Worm (Caenorhabditis elegans) whole organism, young adult: Measurements from ENCODE around the gene Y46E12A.5.

ENCODE experiments used
- B0336.3 ChIP-seq: fragments of 200-800 bp; sonication (Bioruptor generic); IDR thresholded peaks from 2 replicates; pipeline ENCODE4 v1.3.6; 2022; ENCODE audit warnings: missing genetic modification characterization, missing compliant biosample characterization
- F33H1.4 ChIP-seq: fragments of 200-800 bp; sonication (Bioruptor generic); IDR thresholded peaks from 2 replicates; pipeline ENCODE4 v1.3.6; 2022; ENCODE audit warnings: missing genetic modification reagents, missing genetic modification characterization, missing compliant biosample characterization
- F57C9.4 ChIP-seq: sonication (generic microtip); optimal IDR thresholded peaks from 2 replicates; lab custom pipeline; 2017; ENCODE audit warnings: mild to moderate bottlenecking, missing genetic modification characterization, missing compliant biosample characterization
- K12H6.12 ChIP-seq: fragments of 200-800 bp; sonication (Bioruptor generic); optimal IDR thresholded peaks from 2 replicates; lab custom pipeline; 2018; ENCODE audit warnings: mild to moderate bottlenecking, missing genetic modification characterization, missing compliant biosample characterization
- aptf-3 ChIP-seq: fragments of 200-800 bp; sonication (Bioruptor generic); IDR thresholded peaks from 2 replicates; pipeline ENCODE4 v1.3.6; 2022; ENCODE audit warnings: missing genetic modification characterization, missing compliant biosample characterization
- attf-5 ChIP-seq: fragments of 200-800 bp; sonication (Bioruptor generic); optimal IDR thresholded peaks from 2 replicates; lab custom pipeline; 2018; ENCODE audit warnings: mild to moderate bottlenecking, missing genetic modification characterization, missing compliant biosample characterization
- bed-1 ChIP-seq: fragments of 200-800 bp; sonication (Bioruptor generic); IDR thresholded peaks from 2 replicates; pipeline ENCODE4 v1.3.6; 2022; ENCODE audit warnings: missing genetic modification reagents, missing genetic modification characterization, missing compliant biosample characterization
- bed-2 ChIP-seq: fragments of 200-800 bp; sonication (Bioruptor generic); IDR thresholded peaks from 2 replicates; pipeline ENCODE4 v1.3.6; 2022; ENCODE audit warnings: missing genetic modification reagents, missing genetic modification characterization, missing compliant biosample characterization
- ccch-3 ChIP-seq: fragments of 200-800 bp; sonication (Bioruptor generic); optimal IDR thresholded peaks from 2 replicates; lab custom pipeline; 2018; ENCODE audit warnings: mild to moderate bottlenecking, missing genetic modification characterization, missing compliant biosample characterization
- ceh-40 ChIP-seq: fragments of 200-800 bp; sonication (Bioruptor generic); IDR thresholded peaks from 2 replicates; pipeline ENCODE4 v1.3.6; 2022; ENCODE audit warnings: missing genetic modification characterization, missing compliant biosample characterization
- ceh-79 ChIP-seq: sonication (generic microtip); optimal IDR thresholded peaks from 2 replicates; lab custom pipeline; 2017; ENCODE audit warnings: mild to moderate bottlenecking, missing genetic modification characterization, missing compliant biosample characterization
- die-1 ChIP-seq: sonication (generic microtip); optimal IDR thresholded peaks from 2 replicates; lab custom pipeline; 2016; ENCODE audit warnings: missing genotype, mild to moderate bottlenecking, missing genetic modification characterization, missing compliant biosample characterization
- dpl-1 ChIP-seq: fragments of 150-350 bp; optimal IDR thresholded peaks from 2 replicates; lab custom pipeline; 2014; ENCODE audit warnings: missing biosample characterization, missing genetic modification reagents, missing genetic modification characterization
- egl-44 ChIP-seq: fragments of 200-800 bp; sonication (Bioruptor generic); IDR thresholded peaks from 2 replicates; pipeline ENCODE4 v1.3.6; 2022; ENCODE audit warnings: missing genetic modification reagents, missing genetic modification characterization, missing compliant biosample characterization
- egrh-3 ChIP-seq: fragments of 200-800 bp; sonication (Bioruptor generic); IDR thresholded peaks from 2 replicates; pipeline ENCODE4 v1.3.6; 2022; ENCODE audit warnings: missing genetic modification reagents, missing genetic modification characterization, missing compliant biosample characterization
- ets-4 ChIP-seq: fragments of 200-800 bp; sonication (Bioruptor generic); optimal IDR thresholded peaks from 2 replicates; lab custom pipeline; 2018; ENCODE audit warnings: mild to moderate bottlenecking, missing genetic modification characterization, missing compliant biosample characterization
- gei-17 ChIP-seq: fragments of 200-800 bp; sonication (Bioruptor generic); optimal IDR thresholded peaks from 2 replicates; lab custom pipeline; 2018; ENCODE audit warnings: mild to moderate bottlenecking, missing genetic modification characterization, missing compliant biosample characterization
- hmg-20 ChIP-seq: fragments of 200-800 bp; sonication (Bioruptor generic); IDR thresholded peaks from 2 replicates; pipeline ENCODE4 v1.3.6; 2022; ENCODE audit warnings: missing genetic modification reagents, missing genetic modification characterization, missing compliant biosample characterization
- lag-1 ChIP-seq: fragments of 200-800 bp; sonication (Bioruptor generic); IDR thresholded peaks from 2 replicates; pipeline ENCODE4 v1.3.6; 2022; ENCODE audit warnings: missing genetic modification reagents, missing genetic modification characterization, missing compliant biosample characterization
- let-607 ChIP-seq, 2 experiments: fragments of 200-800 bp in 1 of 2; sonication (Bioruptor generic) in 1 of 2; sonication (generic microtip) in 1 of 2; optimal IDR thresholded peaks; 2 replicates each; lab custom pipeline; 2016 to 2018; ENCODE audit warnings: mild to moderate bottlenecking in 2 of 2, missing compliant biosample characterization in 2 of 2, missing genetic modification characterization in 2 of 2, moderate library complexity in 2 of 2, missing genotype in 1 of 2
- lin-26 ChIP-seq: fragments of 200-800 bp; sonication (Bioruptor generic); IDR thresholded peaks from 2 replicates; pipeline ENCODE4 v1.3.6; 2022; ENCODE audit warnings: missing genetic modification reagents, missing genetic modification characterization, missing compliant biosample characterization
- lin-35 ChIP-seq, 3 experiments: fragments of 150-350 bp in 2 of 3; sonication (generic microtip) in 1 of 3; optimal IDR thresholded peaks; 2 replicates each; lab custom pipeline; 2014 to 2018; ENCODE audit warnings: missing biosample characterization in 3 of 3, missing genetic modification characterization in 3 of 3, missing genetic modification reagents in 3 of 3
- lin-40 ChIP-seq: sonication (generic microtip); optimal IDR thresholded peaks from 2 replicates; lab custom pipeline; 2016; ENCODE audit warnings: missing genetic modification characterization, mild to moderate bottlenecking, missing compliant biosample characterization, missing genotype, missing genetic modification reagents
- lin-54 ChIP-seq: fragments of 200-800 bp; sonication (Bioruptor generic); optimal IDR thresholded peaks from 2 replicates; lab custom pipeline; 2018; ENCODE audit warnings: mild to moderate bottlenecking, missing genetic modification characterization, missing compliant biosample characterization
- lsy-27 ChIP-seq: sonication (generic microtip); optimal IDR thresholded peaks from 2 replicates; lab custom pipeline; 2017; ENCODE audit warnings: missing genetic modification characterization, mild to moderate bottlenecking, missing compliant biosample characterization, antibody characterized with exemption, missing genotype, borderline replicate concordance; ENCODE audit not compliant: insufficient read depth
- madf-8 ChIP-seq: fragments of 200-800 bp; sonication (Bioruptor generic); conservative IDR thresholded peaks from 2 replicates; pipeline ENCODE4 v1.3.6; 2022; ENCODE audit warnings: missing genetic modification reagents, missing genetic modification characterization, missing compliant biosample characterization
- mcd-1 ChIP-seq: fragments of 200-800 bp; sonication (Bioruptor generic); IDR thresholded peaks from 2 replicates; pipeline ENCODE4 v1.3.6; 2022; ENCODE audit warnings: missing genetic modification reagents, missing genetic modification characterization, missing compliant biosample characterization
- nfya-2 ChIP-seq: fragments of 200-800 bp; sonication (Bioruptor generic); IDR thresholded peaks from 2 replicates; pipeline ENCODE4 v1.3.6; 2022; ENCODE audit warnings: missing genetic modification reagents, missing genetic modification characterization, missing compliant biosample characterization
- sea-2 ChIP-seq: fragments of 200-800 bp; sonication (Bioruptor generic); IDR thresholded peaks from 2 replicates; pipeline ENCODE4 v1.3.6; 2022; ENCODE audit warnings: missing genetic modification characterization, missing compliant biosample characterization
- snpc-1.3 ChIP-seq: sonication (generic microtip); optimal IDR thresholded peaks from 2 replicates; lab custom pipeline; 2017; ENCODE audit warnings: missing genetic modification characterization, mild to moderate bottlenecking, missing compliant biosample characterization, antibody characterized with exemption, moderate library complexity, missing genotype, missing genetic modification reagents; ENCODE audit not compliant: insufficient read depth
- snpc-4 ChIP-seq, 5 experiments: fragments of 150-350 bp in 1 of 5; sonication (generic microtip) in 4 of 5; optimal IDR thresholded peaks; 2 replicates each; lab custom pipeline; 2014 to 2018; ENCODE audit warnings: missing genetic modification characterization in 5 of 5, missing biosample characterization in 3 of 5, antibody characterized with exemption in 2 of 5, mild to moderate bottlenecking in 2 of 5, missing compliant biosample characterization in 2 of 5, missing genotype in 2 of 5, moderate library complexity in 2 of 5, missing genetic modification reagents in 1 of 5
- unc-130 ChIP-seq: sonication (generic microtip); optimal IDR thresholded peaks from 2 replicates; lab custom pipeline; 2016; ENCODE audit warnings: missing genetic modification reagents, missing genetic modification characterization, missing compliant biosample characterization
- xnd-1 ChIP-seq: sonication (generic microtip); optimal IDR thresholded peaks from 2 replicates; lab custom pipeline; 2016; ENCODE audit warnings: missing genotype, missing genetic modification reagents, missing genetic modification characterization, missing compliant biosample characterization
- zfh-2 ChIP-seq: fragments of 200-800 bp; sonication (Bioruptor generic); conservative IDR thresholded peaks from 2 replicates; pipeline ENCODE4 v1.3.6; 2022; ENCODE audit warnings: missing genetic modification reagents, missing genetic modification characterization, missing compliant biosample characterization

Y46E12A.5 gene

DNA sequence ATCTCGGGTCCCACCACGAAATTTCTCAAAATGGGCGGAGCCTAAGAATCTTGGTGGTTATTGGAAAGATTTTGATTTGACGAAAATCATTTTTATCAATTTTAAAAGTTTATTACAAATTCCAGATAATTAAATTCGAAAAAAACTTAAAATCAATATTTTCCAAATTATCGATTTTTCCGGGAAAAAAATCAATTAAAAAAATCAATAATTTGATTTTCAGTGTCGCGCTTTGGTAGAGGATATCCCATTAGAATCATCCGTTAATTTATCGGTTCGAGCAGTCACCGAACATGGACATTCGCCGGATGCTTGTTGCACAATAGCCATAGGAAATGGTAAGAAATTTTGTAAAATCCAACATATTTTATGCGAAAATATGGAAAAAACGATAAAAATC lies 35.4 kb upstream of the Y46E12A.5 start:
- no peak for TF ChIP-seq sea-2 (GFP tag; lab: Robert Waterston, UW)
- no peak for TF ChIP-seq nfya-2 (GFP tag; lab: Robert Waterston, UW)
- TF ChIP-seq lin-40 (tag; lab: Kevin White, UChicago) = no peak
- no peak for TF ChIP-seq K12H6.12
- TF ChIP-seq let-607 (tag; optimal IDR thresholded peaks at IDR 0.05; lab: Kevin White, UChicago) = no peak
- TF ChIP-seq xnd-1 (tag; lab: Kevin White, UChicago) = no peak
- no peak for TF ChIP-seq ceh-40 (GFP tag; lab: Robert Waterston, UW)
- no peak for TF ChIP-seq ceh-79 (tag; lab: Kevin White, UChicago)
- no peak for TF ChIP-seq unc-130 (GFP tag; lab: Kevin White, UChicago)
- no peak for TF ChIP-seq lag-1
- TF ChIP-seq dpl-1 (GFP tag; lab: Kevin White, UChicago) = no peak
- no peak for TF ChIP-seq hmg-20
- no peak for TF ChIP-seq die-1 (tag; lab: Kevin White, UChicago)
- TF ChIP-seq snpc-4 (GFP tag; optimal IDR thresholded peaks at IDR 0.05; lab: Kevin White, UChicago) = no peak
- TF ChIP-seq snpc-4 (tag; optimal IDR thresholded peaks at IDR 0.05; lab: Kevin White, UChicago) = no peak
- TF ChIP-seq lin-35 (GFP tag; optimal IDR thresholded peaks at IDR 0.05; lab: Kevin White, UChicago) = no peak
- TF ChIP-seq ets-4 (GFP tag; lab: Kevin White, UChicago) = no peak
- TF ChIP-seq madf-8 = no peak
- no peak for TF ChIP-seq lsy-27 (tag; lab: Kevin White, UChicago)
- no peak for TF ChIP-seq bed-1 (GFP tag; lab: Robert Waterston, UW)
- no peak for TF ChIP-seq lin-54 (GFP tag; lab: Kevin White, UChicago)

DNA sequence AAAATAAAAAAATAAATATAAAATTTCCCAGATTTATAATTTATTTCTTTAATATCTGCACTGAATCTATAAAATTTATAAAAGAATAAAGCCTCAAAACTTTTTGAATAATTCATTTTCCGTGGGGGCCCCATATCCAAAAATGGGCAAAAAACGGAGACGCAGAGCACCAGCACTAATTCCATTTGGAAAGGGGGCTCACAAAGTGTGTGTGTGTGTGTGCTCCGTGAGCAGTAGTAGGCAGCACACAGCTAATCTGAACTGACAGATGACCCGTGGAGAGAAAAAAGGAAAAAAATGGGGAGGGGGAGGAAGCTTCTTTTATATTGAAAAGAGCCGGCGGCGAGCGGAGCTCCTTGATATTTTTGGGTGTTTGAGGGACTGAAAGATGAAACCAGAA lies 33.9 kb upstream of the Y46E12A.5 start:
- TF ChIP-seq lin-35 (GFP tag; optimal IDR thresholded peaks at IDR 0.05; lab: Kevin White, UChicago) (no peak), B0336.3 (GFP tag; lab: Robert Waterston, UW) (no peak), let-607 (tag; optimal IDR thresholded peaks at IDR 0.05; lab: Kevin White, UChicago) (no peak), F33H1.4 (GFP tag; lab: Robert Waterston, UW) (no peak), bed-2 (GFP tag; lab: Robert Waterston, UW) (no peak), mcd-1 (GFP tag; lab: Robert Waterston, UW) (no peak), snpc-1.3 (tag; lab: Kevin White, UChicago) (no peak), zfh-2 (no peak), lin-26 (GFP tag; lab: Robert Waterston, UW) (no peak), egl-44 (GFP tag; lab: Robert Waterston, UW) (no peak), lin-40 (tag; lab: Kevin White, UChicago) (no peak), attf-5 (GFP tag; lab: Kevin White, UChicago) (no peak), gei-17 (GFP tag; lab: Kevin White, UChicago) (no peak), F57C9.4 (no peak), ccch-3 (GFP tag; lab: Kevin White, UChicago) (no peak)

DNA sequence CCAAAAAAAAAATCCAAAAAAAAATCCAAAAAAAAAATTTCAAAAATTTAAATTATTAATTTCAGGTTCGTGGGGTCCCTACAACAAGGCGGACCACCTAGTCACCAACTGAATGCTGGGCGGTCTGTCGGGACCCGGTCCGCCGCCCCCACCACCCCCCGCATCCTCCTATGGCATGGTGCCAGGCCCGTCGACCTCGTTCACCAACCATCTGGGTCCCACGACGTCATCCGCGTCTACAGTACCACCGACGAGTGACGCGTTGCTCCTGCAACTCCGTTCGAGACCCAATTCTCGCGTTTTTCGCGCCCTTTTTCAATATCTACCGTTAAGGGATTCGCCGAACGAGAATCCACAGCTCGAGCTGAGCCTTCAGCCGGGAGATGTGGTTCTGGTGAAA lies 30.9 kb upstream of the Y46E12A.5 start:
- TF ChIP-seq aptf-3 (no peak), zfh-2 (peak; percentile 79), egrh-3 (GFP tag; lab: Robert Waterston, UW) (peak; percentile 54; the same call in 1 of the 2 replicates)
